Fruit fly (Drosophila melanogaster) whole organism, embryonic: ENCODE results near the gene CG16790.

Experiments used
- Asciz ChIP-seq: fragments of 200-800 bp; sonication (Bioruptor generic); optimal IDR thresholded peaks from 2 replicates; lab custom pipeline; 2017; ENCODE audit warnings: missing biosample characterization, mild to moderate bottlenecking, missing genetic modification characterization, missing genetic modification reagents
- Atf-2 ChIP-seq: fragments of 200-800 bp; sonication (Bioruptor generic); optimal IDR thresholded peaks from 2 replicates; lab custom pipeline; 2016; ENCODE audit warnings: missing biosample characterization, missing genetic modification characterization
- BtbVII ChIP-seq: fragments of 200-800 bp; sonication (Bioruptor generic); optimal IDR thresholded peaks from 3 replicates; lab custom pipeline; 2017; ENCODE audit warnings: missing biosample characterization, mild to moderate bottlenecking, missing genetic modification characterization
- CG11093 ChIP-seq: fragments of 200-800 bp; sonication (Bioruptor generic); IDR thresholded peaks from 3 replicates; pipeline ENCODE4 v1.3.6; 2022; ENCODE audit warnings: missing biosample characterization, missing genetic modification characterization
- CG11560 ChIP-seq: fragments of 200-800 bp; sonication (Bioruptor generic); IDR thresholded peaks from 3 replicates; pipeline ENCODE4 v1.3.6; 2022; ENCODE audit warnings: missing biosample characterization, missing genetic modification characterization
- CG11723 ChIP-seq: fragments of 200-800 bp; sonication (Bioruptor generic); optimal IDR thresholded peaks from 2 replicates; lab custom pipeline; 2017; ENCODE audit warnings: missing biosample characterization, mild to moderate bottlenecking, missing genetic modification characterization
- CG1233 ChIP-seq: fragments of 200-800 bp; sonication (Bioruptor generic); optimal IDR thresholded peaks from 4 replicates; lab custom pipeline; 2018; ENCODE audit warnings: missing biosample characterization, mild to moderate bottlenecking, missing genetic modification characterization
- CG12391 ChIP-seq: fragments of 200-800 bp; sonication (Bioruptor generic); optimal IDR thresholded peaks from 3 replicates; lab custom pipeline; 2018; ENCODE audit warnings: missing biosample characterization, mild to moderate bottlenecking, missing genetic modification characterization, moderate library complexity
- CG13296 ChIP-seq: fragments of 200-800 bp; sonication (Bioruptor generic); optimal IDR thresholded peaks from 3 replicates; lab custom pipeline; 2018; ENCODE audit warnings: missing biosample characterization, mild to moderate bottlenecking, missing genetic modification characterization
- CG13624 ChIP-seq: fragments of 200-800 bp; sonication (Bioruptor generic); optimal IDR thresholded peaks from 2 replicates; lab custom pipeline; 2016; ENCODE audit warnings: missing biosample characterization, missing genetic modification characterization
- CG14441 ChIP-seq: fragments of 200-800 bp; sonication (Bioruptor generic); IDR thresholded peaks from 2 replicates; pipeline ENCODE4 v1.3.6; 2022; ENCODE audit warnings: missing biosample characterization, missing genetic modification characterization
- CG14667 ChIP-seq: fragments of 200-800 bp; sonication (Bioruptor generic); IDR thresholded peaks from 2 replicates; pipeline ENCODE4 v1.3.6; 2022; ENCODE audit warnings: missing biosample characterization, missing genetic modification characterization
- CG15269 ChIP-seq: fragments of 200-800 bp; sonication (Bioruptor generic); optimal IDR thresholded peaks from 2 replicates; lab custom pipeline; 2018; ENCODE audit warnings: missing biosample characterization, mild to moderate bottlenecking, missing genetic modification characterization, moderate library complexity
- CG1792 ChIP-seq: fragments of 200-800 bp; sonication (Bioruptor generic); optimal IDR thresholded peaks from 2 replicates; lab custom pipeline; 2016; ENCODE audit warnings: missing biosample characterization, missing genetic modification characterization
- CG2889 ChIP-seq: fragments of 200-800 bp; sonication (Bioruptor generic); IDR thresholded peaks from 3 replicates; pipeline ENCODE4 v1.3.6; 2022; ENCODE audit warnings: missing biosample characterization, missing genetic modification characterization
- CG3281 ChIP-seq: fragments of 200-800 bp; sonication (Bioruptor generic); optimal IDR thresholded peaks from 3 replicates; lab custom pipeline; 2017; ENCODE audit warnings: missing biosample characterization, mild to moderate bottlenecking, missing genetic modification characterization
- CG33557 ChIP-seq: fragments of 200-800 bp; sonication (Bioruptor generic); optimal IDR thresholded peaks from 2 replicates; lab custom pipeline; 2019; ENCODE audit warnings: missing biosample characterization, mild to moderate bottlenecking, missing genetic modification characterization, moderate library complexity
- CG4404 ChIP-seq: fragments of 200-800 bp; sonication (Bioruptor generic); IDR thresholded peaks from 2 replicates; pipeline ENCODE4 v1.3.6; 2022; ENCODE audit warnings: missing biosample characterization, missing genetic modification characterization
- CG6854 ChIP-seq: fragments of 200-800 bp; sonication (Bioruptor generic); optimal IDR thresholded peaks from 3 replicates; lab custom pipeline; 2017; ENCODE audit warnings: missing biosample characterization, mild to moderate bottlenecking, missing genetic modification characterization
- CG7839 ChIP-seq: fragments of 200-800 bp; sonication (Bioruptor generic); optimal IDR thresholded peaks from 3 replicates; lab custom pipeline; 2018; ENCODE audit warnings: missing biosample characterization, mild to moderate bottlenecking, missing genetic modification characterization, moderate library complexity
- CoRest ChIP-seq: fragments of 200-800 bp; sonication (Bioruptor generic); optimal IDR thresholded peaks from 3 replicates; lab custom pipeline; 2018; ENCODE audit warnings: missing biosample characterization, mild to moderate bottlenecking, missing genetic modification characterization, moderate library complexity
- Dll ChIP-seq: fragments of 200-800 bp; sonication (Bioruptor generic); IDR thresholded peaks from 4 replicates; pipeline ENCODE4 v1.3.6; 2022; ENCODE audit warnings: missing biosample characterization, missing genetic modification characterization; ENCODE audit not compliant: partially characterized antibody
- E2f1 ChIP-seq: fragments of 200-800 bp; sonication (Bioruptor generic); IDR thresholded peaks from 2 replicates; pipeline ENCODE4 v1.3.6; 2022; ENCODE audit warnings: missing biosample characterization, missing genetic modification characterization
- H2.0 ChIP-seq: fragments of 200-800 bp; sonication (Bioruptor generic); IDR thresholded peaks from 2 replicates; pipeline ENCODE4 v1.3.6; 2022; ENCODE audit warnings: missing biosample characterization, missing genetic modification characterization
- HHEX ChIP-seq: fragments of 200-800 bp; sonication (Bioruptor generic); optimal IDR thresholded peaks from 3 replicates; lab custom pipeline; 2017; ENCODE audit warnings: missing biosample characterization, mild to moderate bottlenecking, missing genetic modification characterization, missing genetic modification reagents
- Hand ChIP-seq: fragments of 200-800 bp; sonication (Bioruptor generic); optimal IDR thresholded peaks from 2 replicates; lab custom pipeline; 2017; ENCODE audit warnings: mild to moderate bottlenecking, missing biosample characterization, missing genetic modification reagents, missing genetic modification characterization
- Jarid2 ChIP-seq: fragments of 200-800 bp; sonication (Bioruptor generic); optimal IDR thresholded peaks from 3 replicates; lab custom pipeline; 2017; ENCODE audit warnings: mild to moderate bottlenecking, missing biosample characterization, missing genetic modification reagents, missing genetic modification characterization
- Mad ChIP-seq: fragments of 200-800 bp; sonication (Bioruptor generic); optimal IDR thresholded peaks from 2 replicates; lab custom pipeline; 2016; ENCODE audit warnings: missing biosample characterization, missing genetic modification characterization
- Rx ChIP-seq: fragments of 200-800 bp; sonication (Bioruptor generic); IDR thresholded peaks from 2 replicates; pipeline ENCODE4 v1.3.6; 2022; ENCODE audit warnings: missing biosample characterization, missing genetic modification characterization
- Side ChIP-seq: fragments of 200-800 bp; sonication (Bioruptor generic); optimal IDR thresholded peaks from 2 replicates; lab custom pipeline; 2016; ENCODE audit warnings: missing biosample characterization, missing genetic modification characterization
- TFAM ChIP-seq: fragments of 200-800 bp; sonication (Bioruptor generic); optimal IDR thresholded peaks from 2 replicates; lab custom pipeline; 2017; ENCODE audit warnings: missing biosample characterization, missing genetic modification characterization, inconsistent platforms
- Xbp1 ChIP-seq: fragments of 200-800 bp; sonication (Bioruptor generic); optimal IDR thresholded peaks from 3 replicates; lab custom pipeline; 2016; ENCODE audit warnings: missing biosample characterization, mild to moderate bottlenecking, missing genetic modification characterization
- bcd ChIP-seq: fragments of 200-800 bp; sonication (Bioruptor generic); optimal IDR thresholded peaks from 2 replicates; lab custom pipeline; 2017; ENCODE audit warnings: missing biosample characterization, mild to moderate bottlenecking, missing genetic modification characterization
- btn ChIP-seq: fragments of 200-800 bp; sonication (Bioruptor generic); optimal IDR thresholded peaks from 2 replicates; lab custom pipeline; 2016; ENCODE audit warnings: missing biosample characterization, missing genetic modification characterization
- cg ChIP-seq: fragments of 200-800 bp; sonication (Bioruptor generic); optimal IDR thresholded peaks from 3 replicates; lab custom pipeline; 2019; ENCODE audit warnings: missing biosample characterization, mild to moderate bottlenecking, missing genetic modification characterization, moderate library complexity
- chn ChIP-seq: fragments of 200-800 bp; sonication (Bioruptor generic); optimal IDR thresholded peaks from 2 replicates; lab custom pipeline; 2016; ENCODE audit warnings: missing biosample characterization, missing genetic modification characterization
- danr ChIP-seq: fragments of 200-800 bp; sonication (Bioruptor generic); IDR thresholded peaks from 2 replicates; pipeline ENCODE4 v1.3.6; 2022; ENCODE audit warnings: missing biosample characterization, missing genetic modification characterization
- insv ChIP-seq, 2 experiments: fragments of 200-800 bp; sonication (Bioruptor generic); optimal IDR thresholded peaks; 3 replicates each; lab custom pipeline; 2016 to 2018; ENCODE audit warnings: missing biosample characterization in 2 of 2, missing genetic modification characterization in 2 of 2
- nom ChIP-seq: fragments of 200-800 bp; sonication (Bioruptor generic); optimal IDR thresholded peaks from 2 replicates; lab custom pipeline; 2017; ENCODE audit warnings: missing biosample characterization, missing genetic modification characterization, mild to moderate bottlenecking, moderate library complexity, missing genetic modification reagents
- onecut ChIP-seq: fragments of 200-800 bp; sonication (Bioruptor generic); IDR thresholded peaks from 2 replicates; pipeline ENCODE4 v1.3.6; 2022; ENCODE audit warnings: missing biosample characterization, missing genetic modification characterization
- prd ChIP-seq, 3 experiments: fragments of >200 bp in 2 of 3; fragments of 200-800 bp in 1 of 3; sonication (Bioruptor generic) in 1 of 3; optimal IDR thresholded peaks in 2 of 3; IDR thresholded peaks in 1 of 3; 2 replicates in 2 of 3; 3 replicates in 1 of 3; pipeline versions ENCODE4 v1.3.6 to Lab custom; 2017 to 2022; ENCODE audit warnings: missing biosample characterization in 1 of 3, missing genetic modification characterization in 1 of 3
- rib ChIP-seq: fragments of 200-800 bp; sonication (Bioruptor generic); IDR thresholded peaks from 2 replicates; pipeline ENCODE4 v1.3.6; 2022; ENCODE audit warnings: missing biosample characterization, missing genetic modification characterization
- sim ChIP-seq: fragments of 200-800 bp; sonication (Bioruptor generic); IDR thresholded peaks from 2 replicates; pipeline ENCODE4 v1.3.6; 2022; ENCODE audit warnings: missing biosample characterization, missing genetic modification characterization
- sob ChIP-seq: fragments of 200-800 bp; sonication (Bioruptor generic); IDR thresholded peaks from 2 replicates; pipeline ENCODE4 v1.3.6; 2022; ENCODE audit warnings: missing biosample characterization, missing genetic modification characterization
- stc ChIP-seq: fragments of 200-800 bp; sonication (Bioruptor generic); IDR thresholded peaks from 2 replicates; pipeline ENCODE4 v1.3.6; 2022; ENCODE audit warnings: missing biosample characterization, missing genetic modification characterization
- tna ChIP-seq: fragments of 200-800 bp; sonication (Bioruptor generic); IDR thresholded peaks from 2 replicates; pipeline ENCODE4 v1.3.6; 2022; ENCODE audit warnings: missing biosample characterization, missing genetic modification characterization; ENCODE audit not compliant: partially characterized antibody
- trem ChIP-seq: fragments of 200-800 bp; optimal IDR thresholded peaks from 3 replicates; lab custom pipeline; 2019; ENCODE audit warnings: missing biosample characterization, mild to moderate bottlenecking, missing genetic modification characterization, moderate library complexity
- vnd ChIP-seq: fragments of 200-800 bp; sonication (Bioruptor generic); IDR thresholded peaks from 3 replicates; pipeline ENCODE4 v1.3.6; 2022; ENCODE audit warnings: missing biosample characterization, missing genetic modification characterization; ENCODE audit not compliant: partially characterized antibody
- wek ChIP-seq: fragments of 200-800 bp; sonication (Bioruptor generic); optimal IDR thresholded peaks from 3 replicates; lab custom pipeline; 2018; ENCODE audit warnings: missing biosample characterization, mild to moderate bottlenecking, missing genetic modification characterization, moderate library complexity
- zen ChIP-seq: fragments of 200-800 bp; sonication (Bioruptor generic); optimal IDR thresholded peaks from 3 replicates; lab custom pipeline; 2018; ENCODE audit warnings: missing biosample characterization, mild to moderate bottlenecking, missing genetic modification characterization, moderate library complexity
- zfh1 ChIP-seq: fragments of 200-800 bp; sonication (Bioruptor generic); IDR thresholded peaks from 3 replicates; pipeline ENCODE4 v1.3.6; 2022; ENCODE audit warnings: missing biosample characterization, missing genetic modification characterization

The CG16790 gene

dm6 chr3R:9600558-9600959, 30.5 kb upstream of the CG16790 start (continued):
- TF ChIP-seq HHEX (GFP tag; lab: Kevin White, UChicago) (peak; percentile 55), Atf-2 (GFP tag; lab: Kevin White, UChicago) (no peak), btn (GFP tag; lab: Kevin White, UChicago) (no peak), TFAM (GFP tag; lab: Kevin White, UChicago) (no peak), Jarid2 (GFP tag; lab: Kevin White, UChicago) (peak; percentile 26), BtbVII (GFP tag; lab: Kevin White, UChicago) (peak; percentile 78), stc (0 out of 2 replicates have a peak, but pooled peaks have one; percentile 37), Mad (GFP tag; lab: Kevin White, UChicago) (no peak), zfh1 (GFP tag; lab: Robert Waterston, UW) (no peak), CG14667 (GFP tag; lab: Robert Waterston, UW) (no peak), trem (tag; lab: Kevin White, UChicago) (peak; percentile 4), CG11723 (GFP tag; lab: Kevin White, UChicago) (peak; percentile 2), rib (GFP tag; lab: Robert Waterston, UW) (no peak), Side (GFP tag; lab: Kevin White, UChicago) (no peak), CG15269 (peak; percentile 9), CG7839 (peak; percentile 71), prd (optimal IDR thresholded peaks at IDR 0.05; lab: Kevin White, UChicago) (no peak), prd (GFP tag; IDR thresholded peaks at IDR 0.05; lab: Robert Waterston, UW) (peak; percentile 53; the same call in 2 of the 3 replicates), CG1792 (no peak), sob (GFP tag; lab: Robert Waterston, UW) (0 out of 2 replicates have a peak, but pooled peaks have one; percentile 38), CoRest (tag; lab: Kevin White, UChicago) (peak; percentile 50), onecut (no peak), CG2889 (GFP tag; lab: Robert Waterston, UW) (no peak), H2.0 (GFP tag; lab: Robert Waterston, UW) (no peak), CG33557 (peak; percentile 39), chn (GFP tag; lab: Kevin White, UChicago) (no peak), CG11560 (tag; lab: Robert Waterston, UW) (0 out of 3 replicates have a peak, but pooled peaks have one; percentile 18), Xbp1 (no peak), CG13624 (GFP tag; lab: Kevin White, UChicago) (peak; percentile 33), CG6854 (peak; percentile 44), sim (GFP tag; lab: Robert Waterston, UW) (no peak), Asciz (GFP tag; lab: Kevin White, UChicago) (peak; percentile 63), insv (GFP tag; optimal IDR thresholded peaks at IDR 0.05; lab: Kevin White, UChicago) (no peak), CG13296 (GFP tag; lab: Kevin White, UChicago) (peak; percentile 33), CG3281 (GFP tag; lab: Kevin White, UChicago) (peak; percentile 80), CG14441 (GFP tag; lab: Robert Waterston, UW) (peak; percentile 47; the same call in 1 of the 2 replicates), Dll (GFP tag; lab: Robert Waterston, UW) (no peak), nom (GFP tag; lab: Kevin White, UChicago) (peak; percentile 13), CG12391 (tag; lab: Kevin White, UChicago) (peak; percentile 22), cg (GFP tag; lab: Kevin White, UChicago) (no peak)
- TF ChIP-seq, all 482 proteins: peak for 167

dm6 chr3R:9598099-9598498, 28.1 kb upstream of the CG16790 start:
- TF ChIP-seq CG1233 (GFP tag; lab: Kevin White, UChicago), result no peak
- no peak for TF ChIP-seq Hand (GFP tag; lab: Kevin White, UChicago)
- no peak for TF ChIP-seq tna
- TF ChIP-seq stc, result no peak
- peak; percentile 42; the same call in 1 of the 2 replicates for TF ChIP-seq E2f1
- no peak for TF ChIP-seq wek (GFP tag; lab: Kevin White, UChicago)
- TF ChIP-seq danr, result no peak
- TF ChIP-seq HHEX (GFP tag; lab: Kevin White, UChicago), result peak; percentile 5
- no peak for TF ChIP-seq Rx (GFP tag; lab: Robert Waterston, UW)
- no peak for TF ChIP-seq CG11093 (GFP tag; lab: Robert Waterston, UW)
- no peak for TF ChIP-seq vnd (GFP tag; lab: Robert Waterston, UW)
- TF ChIP-seq CG4404 (GFP tag; lab: Robert Waterston, UW), result peak; percentile 58
- peak; percentile 55 for TF ChIP-seq bcd (GFP tag; lab: Kevin White, UChicago)
- TF ChIP-seq rib (GFP tag; lab: Robert Waterston, UW), result no peak
- TF ChIP-seq zen (tag; lab: Kevin White, UChicago), result peak; percentile 64
